Worm (Caenorhabditis elegans) whole organism, mixed stage, embryonic: ENCODE results near the gene Y38H6C.8.

Experiments used
- blmp-1 ChIP-seq: fragments of 150-350 bp; optimal IDR thresholded peaks from 2 replicates; lab custom pipeline; 2014; ENCODE audit warnings: missing biosample characterization, missing genetic modification characterization
- ces-1 ChIP-seq: fragments of 150-350 bp; optimal IDR thresholded peaks from 2 replicates; lab custom pipeline; 2014; ENCODE audit warnings: missing biosample characterization, missing genetic modification reagents, missing genetic modification characterization
- cnd-1 ChIP-seq: fragments of 200-800 bp; sonication (Bioruptor generic); optimal IDR thresholded peaks from 2 replicates; lab custom pipeline; 2018; ENCODE audit warnings: mild to moderate bottlenecking, missing genetic modification characterization, missing compliant biosample characterization
- lin-13 ChIP-seq: fragments of 150-350 bp; optimal IDR thresholded peaks from 2 replicates; lab custom pipeline; 2014; ENCODE audit warnings: missing biosample characterization, missing genetic modification characterization
- lsy-2 ChIP-seq: fragments of 150-350 bp; optimal IDR thresholded peaks from 2 replicates; lab custom pipeline; 2014; ENCODE audit warnings: missing biosample characterization, missing genetic modification characterization
- nhr-12 ChIP-seq: fragments of 150-350 bp; optimal IDR thresholded peaks from 2 replicates; lab custom pipeline; 2014; ENCODE audit warnings: missing biosample characterization, missing genetic modification characterization
- nhr-237 ChIP-seq: fragments of 150-350 bp; optimal IDR thresholded peaks from 2 replicates; lab custom pipeline; 2014; ENCODE audit warnings: missing biosample characterization, missing genetic modification characterization
- nhr-28 ChIP-seq: fragments of 150-350 bp; optimal IDR thresholded peaks from 2 replicates; lab custom pipeline; 2014; ENCODE audit warnings: missing biosample characterization, missing genetic modification characterization
- nhr-76 ChIP-seq: sonication (generic microtip); optimal IDR thresholded peaks from 2 replicates; lab custom pipeline; 2017; ENCODE audit warnings: missing biosample characterization, missing genetic modification characterization
- pha-4 ChIP-seq: fragments of 150-350 bp; optimal IDR thresholded peaks from 2 replicates; lab custom pipeline; 2018; ENCODE audit warnings: missing biosample characterization, missing genetic modification reagents, missing genetic modification characterization
- unc-39 ChIP-seq: fragments of 150-350 bp; optimal IDR thresholded peaks from 2 replicates; lab custom pipeline; 2014; ENCODE audit warnings: missing biosample characterization, missing genetic modification characterization

- TF ChIP-seq nhr-237 (tag; lab: Kevin White, UChicago), result peak; percentile 31
- TF ChIP-seq cnd-1 (tag; lab: Kevin White, UChicago), result no peak
- no peak for TF ChIP-seq pha-4 (tag; lab: Kevin White, UChicago)
- TF ChIP-seq nhr-28 (tag; lab: Kevin White, UChicago), result no peak
- TF ChIP-seq lin-13 (tag; lab: Kevin White, UChicago), result peak; percentile 58
- no peak for TF ChIP-seq blmp-1 (tag; lab: Kevin White, UChicago)
- no peak for TF ChIP-seq nhr-12
- peak; percentile 71 for TF ChIP-seq lsy-2 (tag; lab: Kevin White, UChicago)
- TF ChIP-seq ces-1 (GFP tag; lab: Kevin White, UChicago), result peak; percentile 91
- no peak for TF ChIP-seq nhr-76 (tag; lab: Kevin White, UChicago)
- no peak for TF ChIP-seq unc-39
These were observed 34.6 kb upstream of the Y38H6C.8 start, which contains the start of the genes calf-1 and rpl-2 for ce11 chrV:20479013-20479739.
